Fruit fly (Drosophila melanogaster): ENCODE data around the gene lectin-22C.
A peak's percentile ranks its signal among the peaks of the same experiment; 100 is the strongest.

lectin-22C gene

dm6 chr2L:2039458-2039857 is 2.4 kb upstream of the lectin-22C start (continued):
- TF ChIP-seq sob (GFP tag; IDR thresholded peaks at IDR 0.05) (no peak), fd96Cb (tag; optimal IDR thresholded peaks at IDR 0.05) (no peak), tio (GFP tag; optimal IDR thresholded peaks at IDR 0.05) (no peak), Stat92E (GFP tag; optimal IDR thresholded peaks at IDR 0.05) (no peak), CG18619 (GFP tag; optimal IDR thresholded peaks at IDR 0.05) (no peak), CG15514 (GFP tag; optimal IDR thresholded peaks at IDR 0.05) (no peak), CG30403 (GFP tag; optimal IDR thresholded peaks at IDR 0.05) (no peak), Sox102F (GFP tag; optimal IDR thresholded peaks at IDR 0.05) (no peak), MBD-R2 (GFP tag; IDR thresholded peaks at IDR 0.05) (no peak), zen (tag; optimal IDR thresholded peaks at IDR 0.05) (no peak), exex (tag; optimal IDR thresholded peaks at IDR 0.05) (peak; percentile 84), CG17612 (GFP tag; IDR thresholded peaks at IDR 0.05) (no peak), wdn (GFP tag; IDR thresholded peaks at IDR 0.05) (no peak), CG34376 (GFP tag; optimal IDR thresholded peaks at IDR 0.05) (peak; percentile 74), HLH4C (GFP tag; IDR thresholded peaks at IDR 0.05; ENCODE audit: partially characterized antibody) (no peak), NC2β (GFP tag; optimal IDR thresholded peaks at IDR 0.05) (no peak), az2 (GFP tag; optimal IDR thresholded peaks at IDR 0.05) (no peak), CG10543 (GFP tag; optimal IDR thresholded peaks at IDR 0.05) (peak; percentile 15), NK7.1 (GFP tag; optimal IDR thresholded peaks at IDR 0.05) (no peak), CG6765 (GFP tag; optimal IDR thresholded peaks at IDR 0.05) (no peak), CG12942 (GFP tag; optimal IDR thresholded peaks at IDR 0.05) (no peak), CG42726 (GFP tag; IDR thresholded peaks at IDR 0.05; ENCODE audit: partially characterized antibody) (no peak), Fer1 (GFP tag; optimal IDR thresholded peaks at IDR 0.05) (no peak), sc (optimal IDR thresholded peaks at IDR 0.05) (no peak), sc (GFP tag; optimal IDR thresholded peaks at IDR 0.05) (no peak), so (GFP tag; IDR thresholded peaks at IDR 0.05) (no peak), CkIIα-i1 (GFP tag; IDR thresholded peaks at IDR 0.05) (no peak)

dm6 chr2L:2038956-2039263 is 1.8 kb upstream of the lectin-22C start:
- TF ChIP-seq CG1832 (GFP tag; optimal IDR thresholded peaks at IDR 0.05) (no peak), Oaz (GFP tag; IDR thresholded peaks at IDR 0.05) (no peak), grau (tag; optimal IDR thresholded peaks at IDR 0.05) (peak; percentile 51), CG3065 (GFP tag; optimal IDR thresholded peaks at IDR 0.05) (no peak), Antp (GFP tag; optimal IDR thresholded peaks at IDR 0.05) (no peak), Hmr (GFP tag; optimal IDR thresholded peaks at IDR 0.05) (no peak), ranshi (GFP tag; IDR thresholded peaks at IDR 0.05) (no peak), CG32532 (GFP tag; IDR thresholded peaks at IDR 0.05) (no peak), Adf1 (GFP tag; IDR thresholded peaks at IDR 0.05) (no peak), Pdp1 (GFP tag; optimal IDR thresholded peaks at IDR 0.05) (peak in 1 of 2 experiments; percentile 98), nmo (GFP tag; optimal IDR thresholded peaks at IDR 0.05) (no peak), grn (GFP tag; optimal IDR thresholded peaks at IDR 0.05) (no peak), CG2120 (GFP tag; optimal IDR thresholded peaks at IDR 0.05) (peak; percentile 13), tup (GFP tag; optimal IDR thresholded peaks at IDR 0.05) (no peak), Dbx (GFP tag; IDR thresholded peaks at IDR 0.05) (0 out of 3 replicates have a peak, but pooled peaks have one; percentile 28), Atf6 (GFP tag; IDR thresholded peaks at IDR 0.05) (no peak), CG14441 (GFP tag; IDR thresholded peaks at IDR 0.05) (no peak), mirr (GFP tag; optimal IDR thresholded peaks at IDR 0.05) (peak; percentile 28)
